Fruit fly (Drosophila melanogaster): ENCODE results near the gene CG33189.

DNA sequence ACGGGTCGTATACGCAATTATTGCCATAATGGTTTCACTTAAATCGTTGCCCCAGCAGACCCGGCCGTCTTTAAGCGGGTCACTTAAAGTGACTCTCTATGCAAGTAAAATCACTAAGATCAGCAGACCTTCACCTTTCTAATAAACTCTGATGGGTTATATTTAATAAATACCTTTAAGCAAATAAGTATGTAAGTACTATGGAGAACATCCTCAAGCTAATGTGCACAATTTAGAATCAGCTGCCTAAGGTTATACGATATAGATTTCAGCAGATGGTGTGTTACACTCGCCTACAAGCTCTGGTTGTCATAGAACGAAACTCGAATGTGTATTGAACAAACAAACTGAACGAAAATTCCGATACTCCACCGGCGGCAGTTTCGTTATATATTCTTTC, 11.5 kb downstream of the CG33189 start, which contains the start of gene CG8236:
- TF ChIP-seq CG8478 (optimal IDR thresholded peaks at IDR 0.05) (no peak), CTCF (optimal IDR thresholded peaks at IDR 0.05) (no peak)
